Worm (Caenorhabditis elegans): ENCODE data around the gene plp-1.

DNA sequence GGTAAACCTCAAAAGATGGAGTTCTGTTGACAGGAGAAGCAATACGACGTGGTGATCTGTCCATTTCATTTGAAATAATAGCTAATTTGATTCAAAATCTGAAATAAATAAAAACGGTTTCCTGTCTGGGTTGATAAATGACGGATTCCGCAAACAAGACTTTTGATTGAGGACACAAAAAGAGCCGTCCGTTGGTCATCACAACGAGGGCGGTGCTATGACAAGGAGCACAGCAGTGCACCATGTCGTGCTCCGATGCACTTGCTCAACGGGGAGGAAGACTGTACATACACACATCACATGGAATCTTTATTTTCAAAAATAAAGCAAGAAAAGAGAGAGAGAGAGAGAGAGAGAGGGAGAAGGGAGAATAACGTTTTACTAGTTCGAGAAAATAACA is 8.6 kb downstream of the plp-1 start, which contains the start of gene nep-16:
- TF ChIP-seq ceh-36 (tag; optimal IDR thresholded peaks at IDR 0.05): no peak
- TF ChIP-seq ama-1 (optimal IDR thresholded peaks at IDR 0.05): no peak
- no peak for TF ChIP-seq flt-1 (GFP tag; IDR thresholded peaks at IDR 0.05)
- TF ChIP-seq F13C5.2 (tag; optimal IDR thresholded peaks at IDR 0.05): no peak
- TF ChIP-seq hnd-1 (tag; optimal IDR thresholded peaks at IDR 0.05): no peak
- TF ChIP-seq sea-1 (GFP tag; conservative IDR thresholded peaks at IDR 0.05): no peak
- TF ChIP-seq ceh-13 (GFP tag; optimal IDR thresholded peaks at IDR 0.05): no peak
- TF ChIP-seq hmg-4 (GFP tag; optimal IDR thresholded peaks at IDR 0.05): no peak
- TF ChIP-seq tra-4 (tag; optimal IDR thresholded peaks at IDR 0.05): no peak
- TF ChIP-seq pes-1 (GFP tag; IDR thresholded peaks at IDR 0.05): no peak
- no peak for TF ChIP-seq ets-7 (tag; optimal IDR thresholded peaks at IDR 0.05)
- TF ChIP-seq B0310.2 (tag; optimal IDR thresholded peaks at IDR 0.05): no peak
- no peak for TF ChIP-seq tbx-37 (GFP tag; conservative IDR thresholded peaks at IDR 0.05)
